Worm (Caenorhabditis elegans) whole organism, L3 larva: ENCODE measurements around the gene W08E12.8.

Source experiments
- aly-2 ChIP-seq: fragments of 150-350 bp; optimal IDR thresholded peaks from 2 replicates; lab custom pipeline; 2014; ENCODE audit warnings: missing biosample characterization, missing genetic modification characterization
- ama-1 ChIP-seq: fragments of 150-350 bp; optimal IDR thresholded peaks from 2 replicates; lab custom pipeline; 2018
- ceh-28 ChIP-seq: fragments of 150-350 bp; optimal IDR thresholded peaks from 2 replicates; lab custom pipeline; 2014; ENCODE audit warnings: missing biosample characterization, missing genetic modification reagents, missing genetic modification characterization
- ceh-82 ChIP-seq: fragments of 150-350 bp; optimal IDR thresholded peaks from 2 replicates; lab custom pipeline; 2014; ENCODE audit warnings: missing biosample characterization, missing genetic modification characterization
- ceh-9 ChIP-seq: sonication (generic microtip); optimal IDR thresholded peaks from 2 replicates; lab custom pipeline; 2018; ENCODE audit warnings: missing biosample characterization, missing genetic modification characterization
- egl-27 ChIP-seq: sonication (generic microtip); optimal IDR thresholded peaks from 4 replicates; lab custom pipeline; 2017; ENCODE audit warnings: missing biosample characterization, missing genetic modification reagents, missing genetic modification characterization
- egl-5 ChIP-seq: fragments of 150-350 bp; optimal IDR thresholded peaks from 2 replicates; lab custom pipeline; 2017; ENCODE audit warnings: missing biosample characterization, missing genetic modification reagents, missing genetic modification characterization, inconsistent platforms
- elt-1 ChIP-seq: fragments of 150-350 bp; optimal IDR thresholded peaks from 2 replicates; lab custom pipeline; 2014; ENCODE audit warnings: missing biosample characterization, missing genetic modification characterization
- elt-3 ChIP-seq, 3 experiments: fragments of 150-350 bp in 1 of 3; sonication (generic microtip) in 2 of 3; optimal IDR thresholded peaks; 2 replicates in 2 of 3; 4 replicates in 1 of 3; lab custom pipeline; 2014 to 2017; ENCODE audit warnings: missing biosample characterization in 3 of 3, missing genetic modification characterization in 3 of 3
- eor-1 ChIP-seq, 2 experiments: fragments of 150-350 bp; optimal IDR thresholded peaks; 2 replicates each; lab custom pipeline; 2014 to 2018; ENCODE audit warnings: missing biosample characterization in 2 of 2, missing genetic modification characterization in 2 of 2
- fkh-10 ChIP-seq: sonication (generic microtip); optimal IDR thresholded peaks from 2 replicates; lab custom pipeline; 2017; ENCODE audit warnings: missing biosample characterization, missing genetic modification reagents, missing genetic modification characterization
- fkh-2 ChIP-seq: fragments of 150-350 bp; optimal IDR thresholded peaks from 2 replicates; lab custom pipeline; 2014; ENCODE audit warnings: missing biosample characterization, missing genetic modification reagents, missing genetic modification characterization
- fos-1 ChIP-seq: fragments of 150-350 bp; optimal IDR thresholded peaks from 2 replicates; lab custom pipeline; 2014; ENCODE audit warnings: missing biosample characterization, missing genetic modification characterization
- hmg-11 ChIP-seq: sonication (generic microtip); optimal IDR thresholded peaks from 2 replicates; lab custom pipeline; 2016; ENCODE audit warnings: missing genetic modification characterization, missing compliant biosample characterization
- jun-1 ChIP-seq: fragments of 150-350 bp; optimal IDR thresholded peaks from 2 replicates; lab custom pipeline; 2014; ENCODE audit warnings: missing biosample characterization, missing genetic modification reagents, missing genetic modification characterization
- lin-15B ChIP-seq: fragments of 150-350 bp; optimal IDR thresholded peaks from 2 replicates; lab custom pipeline; 2014; ENCODE audit warnings: missing biosample characterization, missing genetic modification characterization
- lin-39 ChIP-seq: fragments of 150-350 bp; optimal IDR thresholded peaks from 2 replicates; lab custom pipeline; 2018; ENCODE audit warnings: missing biosample characterization, missing genetic modification reagents, missing genetic modification characterization
- lsy-12 ChIP-seq: sonication (generic microtip); optimal IDR thresholded peaks from 2 replicates; lab custom pipeline; 2016; ENCODE audit warnings: mild to moderate bottlenecking, missing genetic modification characterization, missing compliant biosample characterization
- mdl-1 ChIP-seq: fragments of 150-350 bp; optimal IDR thresholded peaks from 2 replicates; lab custom pipeline; 2014; ENCODE audit warnings: missing biosample characterization, missing genetic modification characterization
- mml-1 ChIP-seq: fragments of 150-350 bp; sonication (generic microtip); optimal IDR thresholded peaks from 3 replicates; lab custom pipeline; 2014; ENCODE audit warnings: missing biosample characterization, missing genetic modification characterization
- nfya-1 ChIP-seq: sonication (generic microtip); optimal IDR thresholded peaks from 2 replicates; lab custom pipeline; 2017; ENCODE audit warnings: missing genetic modification characterization, mild to moderate bottlenecking, missing compliant biosample characterization, antibody characterized with exemption, moderate library complexity; ENCODE audit not compliant: insufficient read depth
- nhr-12 ChIP-seq: fragments of 150-350 bp; optimal IDR thresholded peaks from 2 replicates; lab custom pipeline; 2014; ENCODE audit warnings: missing biosample characterization, missing genetic modification characterization
- nhr-237 ChIP-seq: fragments of 150-350 bp; optimal IDR thresholded peaks from 2 replicates; lab custom pipeline; 2014; ENCODE audit warnings: missing biosample characterization, missing genetic modification characterization
- nhr-25 ChIP-seq: sonication (generic microtip); optimal IDR thresholded peaks from 2 replicates; lab custom pipeline; 2017; ENCODE audit warnings: missing biosample characterization, missing genetic modification characterization
- nhr-28 ChIP-seq: fragments of 150-350 bp; optimal IDR thresholded peaks from 2 replicates; lab custom pipeline; 2014; ENCODE audit warnings: missing biosample characterization, missing genetic modification characterization
- nhr-43 ChIP-seq: sonication (generic microtip); optimal IDR thresholded peaks from 2 replicates; lab custom pipeline; 2016; ENCODE audit warnings: mild to moderate bottlenecking, missing genetic modification characterization, missing compliant biosample characterization; ENCODE audit not compliant: poor library complexity, severe bottlenecking
- nhr-67 ChIP-seq: fragments of 150-350 bp; optimal IDR thresholded peaks from 2 replicates; lab custom pipeline; 2014; ENCODE audit warnings: missing biosample characterization, missing genetic modification characterization
- nhr-76 ChIP-seq: fragments of 150-350 bp; sonication (generic microtip); optimal IDR thresholded peaks from 5 replicates; lab custom pipeline; 2014; ENCODE audit warnings: missing biosample characterization, missing genetic modification characterization
- pha-4 ChIP-seq: fragments of 150-350 bp; optimal IDR thresholded peaks from 2 replicates; lab custom pipeline; 2014; ENCODE audit warnings: missing biosample characterization, missing genetic modification reagents, missing genetic modification characterization
- pqm-1 ChIP-seq: fragments of 150-350 bp; optimal IDR thresholded peaks from 2 replicates; lab custom pipeline; 2017; ENCODE audit warnings: missing biosample characterization, missing genetic modification characterization, inconsistent platforms
- sea-2 ChIP-seq: fragments of 150-350 bp; sonication (generic microtip); optimal IDR thresholded peaks from 4 replicates; lab custom pipeline; 2014; ENCODE audit warnings: missing biosample characterization, missing genetic modification reagents, missing genetic modification characterization
- skn-1 ChIP-seq: fragments of 150-350 bp; optimal IDR thresholded peaks from 2 replicates; lab custom pipeline; 2014; ENCODE audit warnings: missing biosample characterization, missing genetic modification characterization
- snpc-4 ChIP-seq: fragments of 150-350 bp; optimal IDR thresholded peaks from 2 replicates; lab custom pipeline; 2014; ENCODE audit warnings: missing biosample characterization, missing genetic modification characterization
- tbx-2 ChIP-seq: sonication (generic microtip); optimal IDR thresholded peaks from 2 replicates; lab custom pipeline; 2016; ENCODE audit warnings: mild to moderate bottlenecking, missing genetic modification characterization, missing compliant biosample characterization
- unc-39 ChIP-seq: sonication (generic microtip); optimal IDR thresholded peaks from 4 replicates; lab custom pipeline; 2017; ENCODE audit warnings: missing biosample characterization, missing genetic modification characterization
- unc-62 ChIP-seq: fragments of 150-350 bp; sonication (generic microtip); optimal IDR thresholded peaks from 4 replicates; lab custom pipeline; 2014; ENCODE audit warnings: missing biosample characterization, missing genetic modification reagents, missing genetic modification characterization
- zag-1 ChIP-seq: fragments of 150-350 bp; optimal IDR thresholded peaks from 2 replicates; lab custom pipeline; 2014; ENCODE audit warnings: missing biosample characterization, missing genetic modification characterization
- ztf-11 ChIP-seq: fragments of 150-350 bp; optimal IDR thresholded peaks from 2 replicates; lab custom pipeline; 2014; ENCODE audit warnings: missing biosample characterization, missing genetic modification characterization

The W08E12.8 gene

ce11 chrIV:3291977-3292561, at the start of gene W08E12.8:
TSS of gene W08E12.8 (plus strand) at chrIV:3292371.
- no peak for TF ChIP-seq mml-1 (tag; lab: Kevin White, UChicago)
- peak; percentile 62 for TF ChIP-seq nhr-25 (tag; lab: Kevin White, UChicago)

- TF ChIP-seq ceh-9 (tag; lab: Kevin White, UChicago) (no peak), ztf-11 (no peak), ama-1 (lab: Kevin White, UChicago) (no peak), lin-15B (tag; lab: Kevin White, UChicago) (no peak), unc-39 (tag; lab: Kevin White, UChicago) (no peak), nfya-1 (tag; lab: Kevin White, UChicago) (no peak), nhr-28 (tag; lab: Kevin White, UChicago) (no peak), pha-4 (no peak)
Observed at ce11 chrIV:3246873-3247272, 45.3 kb upstream of the W08E12.8 start.

ce11 chrIV:3250020-3250419, 42.2 kb upstream of the W08E12.8 start:
- no peak for TF ChIP-seq unc-62 (GFP tag; lab: Kevin White, UChicago)
- TF ChIP-seq snpc-4 (tag; lab: Kevin White, UChicago), result no peak
- TF ChIP-seq zag-1 (tag; lab: Kevin White, UChicago), result no peak
- TF ChIP-seq lin-39 (tag; lab: Kevin White, UChicago), result no peak
- no peak for TF ChIP-seq unc-39 (tag; lab: Kevin White, UChicago)
- no peak for TF ChIP-seq skn-1 (tag; lab: Kevin White, UChicago)
- no peak for TF ChIP-seq hmg-11 (tag; lab: Kevin White, UChicago)
- no peak for TF ChIP-seq tbx-2 (tag; lab: Kevin White, UChicago)
- no peak for TF ChIP-seq ceh-28
- TF ChIP-seq fkh-2 (tag; lab: Kevin White, UChicago), result no peak
- no peak for TF ChIP-seq nhr-43 (tag; lab: Kevin White, UChicago)
- TF ChIP-seq egl-27 (tag; lab: Kevin White, UChicago), result no peak
- no peak for TF ChIP-seq nhr-67 (tag; lab: Kevin White, UChicago)
- no peak for TF ChIP-seq sea-2
- TF ChIP-seq pha-4, result no peak
- TF ChIP-seq elt-3 (tag; optimal IDR thresholded peaks at IDR 0.05; lab: Kevin White, UChicago), result no peak
- TF ChIP-seq ceh-9 (tag; lab: Kevin White, UChicago), result no peak

ce11 chrIV:3251551-3251950, 40.6 kb upstream of the W08E12.8 start:
- TF ChIP-seq sea-2 (no peak), elt-1 (no peak), mdl-1 (tag; lab: Kevin White, UChicago) (no peak), unc-62 (GFP tag; lab: Kevin White, UChicago) (no peak), ceh-9 (tag; lab: Kevin White, UChicago) (no peak), nhr-12 (tag; lab: Kevin White, UChicago) (no peak), tbx-2 (tag; lab: Kevin White, UChicago) (no peak), jun-1 (no peak), snpc-4 (tag; lab: Kevin White, UChicago) (no peak), ceh-28 (no peak), nhr-76 (no peak), fkh-10 (no peak), fkh-2 (tag; lab: Kevin White, UChicago) (no peak), eor-1 (tag; optimal IDR thresholded peaks at IDR 0.05; lab: Kevin White, UChicago) (no peak), lin-39 (tag; lab: Kevin White, UChicago) (no peak), nfya-1 (tag; lab: Kevin White, UChicago) (no peak)

ce11 chrIV:3252047-3252446, 40.1 kb upstream of the W08E12.8 start:
- no peak for TF ChIP-seq aly-2
- no peak for TF ChIP-seq elt-3 (tag; optimal IDR thresholded peaks at IDR 0.05; lab: Kevin White, UChicago)
- TF ChIP-seq pqm-1 (tag; lab: Kevin White, UChicago), result no peak
- no peak for TF ChIP-seq nhr-237 (tag; lab: Kevin White, UChicago)
- TF ChIP-seq lsy-12, result no peak
- no peak for TF ChIP-seq nhr-25 (tag; lab: Kevin White, UChicago)
- TF ChIP-seq nhr-28 (tag; lab: Kevin White, UChicago), result no peak
- TF ChIP-seq sea-2, result no peak
- no peak for TF ChIP-seq ceh-82 (tag; lab: Kevin White, UChicago)
- no peak for TF ChIP-seq unc-39 (tag; lab: Kevin White, UChicago)
- TF ChIP-seq ama-1 (lab: Kevin White, UChicago), result no peak
- TF ChIP-seq egl-5 (tag; lab: Kevin White, UChicago), result no peak
- no peak for TF ChIP-seq lin-15B (tag; lab: Kevin White, UChicago)
- no peak for TF ChIP-seq fos-1 (tag; lab: Kevin White, UChicago)
- TF ChIP-seq eor-1 (tag; optimal IDR thresholded peaks at IDR 0.05; lab: Kevin White, UChicago), result no peak
- TF ChIP-seq fkh-2 (tag; lab: Kevin White, UChicago), result no peak
- no peak for TF ChIP-seq nhr-12 (tag; lab: Kevin White, UChicago)
